Worm (Caenorhabditis elegans): ENCODE data around the gene mys-1.

mys-1 gene

DNA sequence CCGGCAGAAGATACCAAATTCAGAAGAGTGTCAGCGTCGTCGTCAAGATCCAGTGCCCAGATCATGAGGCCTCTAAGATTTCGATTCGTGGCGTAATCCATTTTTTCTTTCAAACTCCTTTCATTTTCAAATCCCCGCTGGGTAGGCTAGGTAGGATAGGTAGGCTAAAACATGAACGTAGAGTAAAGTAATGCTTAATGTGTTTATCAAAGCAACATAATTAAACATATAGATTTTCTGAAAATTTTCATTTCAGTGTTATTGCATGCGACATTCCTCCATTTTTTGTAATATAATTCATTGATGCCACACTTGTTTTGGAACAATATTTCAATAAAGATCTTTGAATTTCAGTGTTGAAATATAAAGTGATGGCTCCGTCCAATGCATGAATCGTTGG is 45.0 kb upstream of the mys-1 start, which contains the start of gene T01C4.8:
Gene T01C4.8 (minus strand): TSS at position 101 of the 400 bp plus-strand sequence.
- TF ChIP-seq unc-3 (GFP tag; conservative IDR thresholded peaks at IDR 0.05): no peak
- TF ChIP-seq unc-3 (tag; optimal IDR thresholded peaks at IDR 0.05): no peak
- TF ChIP-seq ceh-2 (tag; optimal IDR thresholded peaks at IDR 0.05): no peak
- no peak for TF ChIP-seq sox-2 (GFP tag; IDR thresholded peaks at IDR 0.05)
- TF ChIP-seq K02D7.2 (tag; optimal IDR thresholded peaks at IDR 0.05): no peak
- no peak for TF ChIP-seq dmd-4 (tag; optimal IDR thresholded peaks at IDR 0.05; ENCODE audit: borderline replicate concordance)
- TF ChIP-seq lim-6 (tag; optimal IDR thresholded peaks at IDR 0.05): no peak
- TF ChIP-seq odd-2 (tag; optimal IDR thresholded peaks at IDR 0.05): no peak
- no peak for TF ChIP-seq elt-2 (tag; optimal IDR thresholded peaks at IDR 0.05)
- no peak for TF ChIP-seq ztf-16 (tag; optimal IDR thresholded peaks at IDR 0.05)
- no peak for TF ChIP-seq ceh-14 (tag; optimal IDR thresholded peaks at IDR 0.05)
- TF ChIP-seq ceh-31 (tag; optimal IDR thresholded peaks at IDR 0.05): no peak
- no peak for TF ChIP-seq zip-5 (tag; optimal IDR thresholded peaks at IDR 0.05)
- TF ChIP-seq ceh-45 (GFP tag; IDR thresholded peaks at IDR 0.05): no peak
- TF ChIP-seq mec-3 (tag; optimal IDR thresholded peaks at IDR 0.05; ENCODE audit: borderline replicate concordance): no peak
- no peak for TF ChIP-seq eyg-1 (tag; optimal IDR thresholded peaks at IDR 0.05)
- TF ChIP-seq tbx-7 (tag; optimal IDR thresholded peaks at IDR 0.05): no peak
- no peak for TF ChIP-seq lin-11 (tag; optimal IDR thresholded peaks at IDR 0.05)
- TF ChIP-seq Y22D7AL.16 (tag; optimal IDR thresholded peaks at IDR 0.05): no peak
- no peak for TF ChIP-seq madf-2 (tag; optimal IDR thresholded peaks at IDR 0.05)
- no peak for TF ChIP-seq npax-4 (tag; optimal IDR thresholded peaks at IDR 0.05)

DNA sequence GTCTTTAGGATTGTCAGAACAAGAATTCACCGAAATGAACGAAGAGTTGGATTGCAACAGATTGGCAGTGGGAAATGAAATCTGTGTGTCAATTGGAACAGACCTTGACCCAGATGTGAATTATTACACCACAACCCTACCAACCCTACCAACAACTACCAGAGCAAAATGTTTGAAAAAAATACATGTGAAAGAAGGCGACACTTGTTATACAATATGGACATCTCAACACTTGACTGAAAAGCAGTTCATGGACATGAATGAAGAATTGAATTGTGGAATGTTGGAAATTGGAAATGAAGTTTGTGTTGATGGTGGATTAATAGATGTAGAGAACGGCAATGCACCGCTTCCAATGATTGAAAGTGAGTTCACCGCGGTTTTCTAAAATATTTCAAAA is 39.5 kb upstream of the mys-1 start:
- TF ChIP-seq ceh-45 (GFP tag; IDR thresholded peaks at IDR 0.05) (no peak), ceh-18 (tag; optimal IDR thresholded peaks at IDR 0.05) (no peak), K02D7.2 (tag; optimal IDR thresholded peaks at IDR 0.05) (no peak), ets-4 (tag; optimal IDR thresholded peaks at IDR 0.05) (no peak), ttx-3 (tag; optimal IDR thresholded peaks at IDR 0.05) (no peak), dmd-4 (tag; optimal IDR thresholded peaks at IDR 0.05; ENCODE audit: borderline replicate concordance) (no peak), unc-55 (GFP tag; optimal IDR thresholded peaks at IDR 0.05) (no peak), unc-3 (GFP tag; conservative IDR thresholded peaks at IDR 0.05) (no peak), unc-3 (tag; optimal IDR thresholded peaks at IDR 0.05) (no peak), pag-3 (tag; optimal IDR thresholded peaks at IDR 0.05; ENCODE audit: borderline replicate concordance) (no peak), pat-9 (tag; optimal IDR thresholded peaks at IDR 0.05) (no peak), ama-1 (optimal IDR thresholded peaks at IDR 0.05) (no peak), eyg-1 (tag; optimal IDR thresholded peaks at IDR 0.05) (no peak), ceh-31 (tag; optimal IDR thresholded peaks at IDR 0.05) (no peak), pha-4 (tag; optimal IDR thresholded peaks at IDR 0.05) (no peak), F13H6.1 (tag; optimal IDR thresholded peaks at IDR 0.05) (no peak), ceh-9 (tag; optimal IDR thresholded peaks at IDR 0.05) (no peak), hlh-13 (GFP tag; optimal IDR thresholded peaks at IDR 0.05) (no peak)

DNA sequence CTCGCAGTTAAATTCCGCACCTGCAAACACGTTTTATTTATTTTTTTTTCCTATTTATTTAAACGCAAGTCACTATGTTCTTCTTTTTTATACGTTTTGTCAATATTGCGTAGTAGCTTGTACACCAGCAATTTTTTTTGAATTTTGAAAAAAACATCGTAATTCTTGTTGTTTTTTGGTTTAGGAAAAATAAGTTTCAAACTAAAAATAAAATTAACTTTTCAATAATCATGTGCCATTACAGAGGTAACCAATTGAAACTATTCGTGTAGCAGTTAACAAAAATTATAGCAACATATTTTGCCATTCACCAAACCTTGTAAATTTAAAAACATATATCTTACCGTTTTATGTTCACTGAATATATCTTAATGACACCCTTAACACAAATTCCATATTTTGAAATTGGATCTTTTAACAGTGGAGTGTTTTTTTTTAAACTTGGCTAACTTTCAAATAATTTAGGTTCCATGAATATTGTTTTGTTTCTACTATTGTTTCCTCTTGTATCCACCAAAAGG is 38.8 kb upstream of the mys-1 start, which contains the start of gene lmd-5:
Gene lmd-5 (plus strand): TSS at position 471 of the 521 bp plus-strand sequence.
- TF ChIP-seq ceh-18 (tag; optimal IDR thresholded peaks at IDR 0.05) (no peak), hlh-15 (tag; optimal IDR thresholded peaks at IDR 0.05) (no peak), tbx-7 (tag; optimal IDR thresholded peaks at IDR 0.05) (no peak), dve-1 (tag; optimal IDR thresholded peaks at IDR 0.05) (no peak), zip-5 (tag; optimal IDR thresholded peaks at IDR 0.05) (no peak), nhr-232 (tag; optimal IDR thresholded peaks at IDR 0.05) (no peak), lim-6 (tag; optimal IDR thresholded peaks at IDR 0.05) (no peak), che-1 (tag; optimal IDR thresholded peaks at IDR 0.05) (no peak), pha-2 (tag; optimal IDR thresholded peaks at IDR 0.05) (no peak), ceh-45 (GFP tag; IDR thresholded peaks at IDR 0.05) (no peak), T23F11.4 (GFP tag; optimal IDR thresholded peaks at IDR 0.05) (no peak), npax-4 (tag; optimal IDR thresholded peaks at IDR 0.05) (no peak), fkh-10 (GFP tag; optimal IDR thresholded peaks at IDR 0.05) (no peak), ztf-16 (tag; optimal IDR thresholded peaks at IDR 0.05) (no peak), ceh-24 (tag; optimal IDR thresholded peaks at IDR 0.05) (no peak)
